Fruit fly (Drosophila melanogaster) whole organism: ENCODE results near the gene CG14881.
A peak's percentile ranks its signal among the peaks of the same experiment; 100 is the strongest.

Experiments
- CG8478 ChIP-seq: fragments of >200 bp; optimal IDR thresholded peaks from 2 replicates; lab custom pipeline; 2018; ENCODE audit warnings: inconsistent platforms
- Dll ChIP-seq: fragments of >200 bp; optimal IDR thresholded peaks from 2 replicates; lab custom pipeline; 2017
- EcR ChIP-seq, 2 experiments: fragments of >200 bp; optimal IDR thresholded peaks; 2 replicates each; lab custom pipeline; 2017; ENCODE audit warnings: missing biosample characterization in 2 of 2, missing genetic modification characterization in 2 of 2, missing genetic modification reagents in 2 of 2
- pan ChIP-seq: fragments of >200 bp; optimal IDR thresholded peaks from 2 replicates; lab custom pipeline; 2017
- psq ChIP-seq: fragments of >200 bp; optimal IDR thresholded peaks from 2 replicates; lab custom pipeline; 2017
- usp ChIP-seq: fragments of >200 bp; optimal IDR thresholded peaks from 2 replicates; lab custom pipeline; 2017; ENCODE audit warnings: missing biosample characterization, missing genetic modification characterization, mixed read lengths

CG14881 gene

dm6 chr3R:16434599-16434998, at the start of gene CG14881:
CG14881 (plus strand) TSS chr3R:16434899.
- TF ChIP-seq pan (lab: Kevin White, UChicago) (no peak), Dll (lab: Kevin White, UChicago) (no peak), usp (GFP tag; lab: Kevin White, UChicago) (no peak), psq (lab: Kevin White, UChicago) (no peak), CG8478 (lab: Kevin White, UChicago) (no peak), EcR (GFP tag; optimal IDR thresholded peaks at IDR 0.05; lab: Kevin White, UChicago) (no peak)

dm6 chr3R:16385586-16385985, 49.1 kb upstream of the CG14881 start:
- no peak for TF ChIP-seq EcR (GFP tag; optimal IDR thresholded peaks at IDR 0.05; lab: Kevin White, UChicago)
- TF ChIP-seq Dll (lab: Kevin White, UChicago) = no peak
- TF ChIP-seq usp (GFP tag; lab: Kevin White, UChicago) = no peak
- TF ChIP-seq CG8478 (lab: Kevin White, UChicago) = no peak

dm6 chr3R:16387039-16387438, 47.7 kb upstream of the CG14881 start:
- no peak for TF ChIP-seq EcR (GFP tag; optimal IDR thresholded peaks at IDR 0.05; lab: Kevin White, UChicago)
- TF ChIP-seq usp (GFP tag; lab: Kevin White, UChicago) = no peak
- TF ChIP-seq pan (lab: Kevin White, UChicago) = no peak
- TF ChIP-seq psq (lab: Kevin White, UChicago) = no peak

- TF ChIP-seq CG8478 (lab: Kevin White, UChicago) (no peak), pan (lab: Kevin White, UChicago) (no peak), Dll (lab: Kevin White, UChicago) (no peak)
Observed at dm6 chr3R:16389117-16389516, 45.6 kb upstream of the CG14881 start.

dm6 chr3R:16394531-16394930, 40.2 kb upstream of the CG14881 start:
- TF ChIP-seq psq (lab: Kevin White, UChicago) (no peak), pan (lab: Kevin White, UChicago) (no peak), Dll (lab: Kevin White, UChicago) (no peak), EcR (GFP tag; optimal IDR thresholded peaks at IDR 0.05; lab: Kevin White, UChicago) (no peak), CG8478 (lab: Kevin White, UChicago) (no peak), usp (GFP tag; lab: Kevin White, UChicago) (no peak)

dm6 chr3R:16395448-16395847, 39.3 kb upstream of the CG14881 start:
- TF ChIP-seq EcR (GFP tag; optimal IDR thresholded peaks at IDR 0.05; lab: Kevin White, UChicago) = no peak
- TF ChIP-seq pan (lab: Kevin White, UChicago) = no peak
- TF ChIP-seq CG8478 (lab: Kevin White, UChicago) = no peak
- no peak for TF ChIP-seq Dll (lab: Kevin White, UChicago)
- no peak for TF ChIP-seq usp (GFP tag; lab: Kevin White, UChicago)
- TF ChIP-seq psq (lab: Kevin White, UChicago) = no peak

dm6 chr3R:16396565-16396964, 38.1 kb upstream of the CG14881 start:
- TF ChIP-seq psq (lab: Kevin White, UChicago) (no peak), Dll (lab: Kevin White, UChicago) (no peak), CG8478 (lab: Kevin White, UChicago) (no peak), pan (lab: Kevin White, UChicago) (no peak), usp (GFP tag; lab: Kevin White, UChicago) (no peak), EcR (GFP tag; optimal IDR thresholded peaks at IDR 0.05; lab: Kevin White, UChicago) (no peak)

- no peak for TF ChIP-seq psq (lab: Kevin White, UChicago)
- TF ChIP-seq CG8478 (lab: Kevin White, UChicago) = peak; percentile 66
Observed at dm6 chr3R:16403023-16403733, 31.5 kb upstream of the CG14881 start, which contains the start of gene ss. ss (minus strand) TSS chr3R:16403690.

dm6 chr3R:16403734-16404057, 31.0 kb upstream of the CG14881 start:
- TF ChIP-seq EcR (GFP tag; optimal IDR thresholded peaks at IDR 0.05; lab: Kevin White, UChicago) (no peak), CG8478 (lab: Kevin White, UChicago) (peak; percentile 57)

- no peak for TF ChIP-seq pan (lab: Kevin White, UChicago)
- no peak for TF ChIP-seq psq (lab: Kevin White, UChicago)
- TF ChIP-seq Dll (lab: Kevin White, UChicago) = no peak
- TF ChIP-seq CG8478 (lab: Kevin White, UChicago) = no peak
Observed at dm6 chr3R:16406618-16407017, 28.1 kb upstream of the CG14881 start.

- TF ChIP-seq usp (GFP tag; lab: Kevin White, UChicago) (no peak), pan (lab: Kevin White, UChicago) (no peak), CG8478 (lab: Kevin White, UChicago) (no peak), EcR (GFP tag; optimal IDR thresholded peaks at IDR 0.05; lab: Kevin White, UChicago) (no peak), psq (lab: Kevin White, UChicago) (no peak), Dll (lab: Kevin White, UChicago) (no peak)
Observed at dm6 chr3R:16408434-16408833, 26.3 kb upstream of the CG14881 start.

- TF ChIP-seq CG8478 (lab: Kevin White, UChicago) = no peak
- TF ChIP-seq pan (lab: Kevin White, UChicago) = no peak
- no peak for TF ChIP-seq EcR (GFP tag; optimal IDR thresholded peaks at IDR 0.05; lab: Kevin White, UChicago)
- no peak for TF ChIP-seq usp (GFP tag; lab: Kevin White, UChicago)
- no peak for TF ChIP-seq Dll (lab: Kevin White, UChicago)
- no peak for TF ChIP-seq psq (lab: Kevin White, UChicago)
Observed at dm6 chr3R:16410706-16411105, 24.0 kb upstream of the CG14881 start.
